Fruit fly (Drosophila melanogaster) S2 (cell line): ENCODE measurements around the gene CG31086.

Experiments
- CG8478 ChIP-seq: fragments of >200 bp; optimal IDR thresholded peaks from 2 replicates; lab custom pipeline; 2018
- CTCF ChIP-seq, 2 experiments: fragments of >200 bp; optimal IDR thresholded peaks; 2 replicates each; lab custom pipeline; 2018

dm6 chr3R:26188708-26189107 is 3.7 kb downstream of the CG31086 start, which contains the start of gene CG6073:
- no peak for TF ChIP-seq CG8478
- peak; percentile 53 to 55 for TF ChIP-seq CTCF (optimal IDR thresholded peaks at IDR 0.05; lab: Kevin White, UChicago)
